Fruit fly (Drosophila melanogaster) whole organism, wandering third instar larva: ENCODE results near the gene CaMKI.

ENCODE experiments used
- Hnf4 ChIP-seq: fragments of 200-800 bp; sonication (Bioruptor generic); optimal IDR thresholded peaks from 2 replicates; lab custom pipeline; 2016; ENCODE audit warnings: missing biosample characterization, mild to moderate bottlenecking, missing genetic modification characterization
- foxo ChIP-seq, 2 experiments: fragments of 200-800 bp; sonication (Bioruptor generic); optimal IDR thresholded peaks; 2 replicates in 1 of 2; 3 replicates in 1 of 2; lab custom pipeline; 2016 to 2017; ENCODE audit warnings: missing biosample characterization in 2 of 2, missing genetic modification characterization in 2 of 2
- fru ChIP-seq: fragments of 200-800 bp; sonication (Bioruptor generic); optimal IDR thresholded peaks from 3 replicates; lab custom pipeline; 2016; ENCODE audit warnings: missing biosample characterization, mild to moderate bottlenecking, missing genetic modification characterization
- usp ChIP-seq: fragments of >200 bp; optimal IDR thresholded peaks from 2 replicates; lab custom pipeline; 2017; ENCODE audit warnings: missing biosample characterization, missing genetic modification characterization

dm6 chr4:486435-486834 lies 41.1 kb downstream of the CaMKI start:
- TF ChIP-seq foxo (GFP tag; optimal IDR thresholded peaks at IDR 0.05; lab: Kevin White, UChicago): peak in 1 of 2 experiments; percentile 59
- TF ChIP-seq usp (GFP tag; lab: Kevin White, UChicago): no peak
- TF ChIP-seq fru (GFP tag; lab: Kevin White, UChicago): peak; percentile 72
- peak; percentile 38 for TF ChIP-seq Hnf4 (GFP tag; lab: Kevin White, UChicago)
